Fruit fly (Drosophila melanogaster): ENCODE measurements around the gene tll.

Gene tll

DNA sequence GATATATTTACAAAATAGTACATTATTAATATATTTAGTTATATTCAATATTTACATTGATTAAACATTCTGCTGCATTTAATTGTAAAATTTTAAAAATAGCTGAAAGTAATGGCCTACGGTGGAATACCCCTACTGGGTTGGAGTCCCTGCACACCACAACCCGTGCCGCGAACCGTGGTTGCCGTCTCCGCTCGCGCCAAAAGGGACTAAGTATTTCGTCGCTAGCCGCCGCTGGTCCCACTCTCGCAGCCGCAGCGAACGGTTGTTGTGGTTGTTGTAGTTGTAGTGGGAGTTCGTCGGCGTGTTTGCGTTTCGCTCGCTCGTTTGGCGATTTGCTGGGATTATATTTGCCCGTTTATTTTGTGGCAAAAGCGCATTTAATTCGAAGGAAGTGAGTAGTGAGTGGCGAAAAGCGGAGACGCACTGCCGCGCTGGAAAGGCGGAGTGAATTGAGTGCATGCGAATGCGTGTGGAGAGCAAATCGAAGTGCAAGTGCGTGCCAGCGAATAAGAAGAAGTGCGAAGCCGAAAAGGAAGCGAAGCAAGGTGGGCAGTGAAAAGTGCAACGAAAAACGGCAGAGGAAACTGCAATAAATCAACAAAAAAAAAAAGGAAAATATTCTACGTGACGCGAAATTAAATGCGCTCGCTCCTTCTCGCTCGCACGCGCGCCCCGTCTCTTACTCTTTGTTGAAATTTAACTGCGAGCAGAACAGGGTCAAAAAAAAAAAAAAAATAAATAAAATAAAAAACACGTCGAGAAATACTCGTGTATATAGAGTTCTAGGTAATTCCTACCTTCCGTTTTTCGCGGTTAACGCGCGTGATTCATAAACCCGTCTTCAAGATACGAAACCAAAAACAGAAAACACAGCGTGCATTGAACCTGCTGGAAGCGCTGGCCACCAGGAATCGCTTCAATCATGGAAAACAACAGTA lies 43.5 kb upstream of the tll start, which contains the start of gene cindr (continued):
- peak; percentile 54 for TF ChIP-seq CG15601 (tag; optimal IDR thresholded peaks at IDR 0.05)
- no peak for TF ChIP-seq CG12236 (GFP tag; optimal IDR thresholded peaks at IDR 0.05)
- no peak for TF ChIP-seq GATAe (GFP tag; conservative IDR thresholded peaks at IDR 0.05)
- peak; percentile 81 for TF ChIP-seq ssp (GFP tag; IDR thresholded peaks at IDR 0.05)
- peak; percentile 23 for TF ChIP-seq az2 (GFP tag; optimal IDR thresholded peaks at IDR 0.05)
- no peak for TF ChIP-seq Hr39 (optimal IDR thresholded peaks at IDR 0.05)
- TF ChIP-seq CG18599 (GFP tag; optimal IDR thresholded peaks at IDR 0.05), result peak; percentile 35
- TF ChIP-seq unc-4 (GFP tag; IDR thresholded peaks at IDR 0.05; ENCODE audit: partially characterized antibody), result peak; percentile 45
- TF ChIP-seq CG32767 (GFP tag; IDR thresholded peaks at IDR 0.05), result no peak
- peak; percentile 99 for TF ChIP-seq gfzf (GFP tag; optimal IDR thresholded peaks at IDR 0.05)
- TF ChIP-seq otp (GFP tag; IDR thresholded peaks at IDR 0.05), result no peak
- TF ChIP-seq CG3726 (GFP tag; IDR thresholded peaks at IDR 0.05), result no peak
- TF ChIP-seq Hr51 (GFP tag; optimal IDR thresholded peaks at IDR 0.05), result peak; percentile 26 to 28
- peak; percentile 27; the same call in 1 of the 2 replicates for TF ChIP-seq onecut (GFP tag; IDR thresholded peaks at IDR 0.05)
- peak; percentile 51 for TF ChIP-seq CG34376 (GFP tag; optimal IDR thresholded peaks at IDR 0.05)
- peak; percentile 80; the same call in 2 of the 4 replicates for TF ChIP-seq chinmo (GFP tag; IDR thresholded peaks at IDR 0.05; ENCODE audit: partially characterized antibody)
- peak; percentile 94 for TF ChIP-seq Ets65A (GFP tag)
- no peak; the same call in 1 of the 2 replicates for TF ChIP-seq CG14441 (GFP tag; IDR thresholded peaks at IDR 0.05)
- TF ChIP-seq CG10147 (GFP tag; optimal IDR thresholded peaks at IDR 0.05), result no peak
- TF ChIP-seq CG4424 (GFP tag; optimal IDR thresholded peaks at IDR 0.05), result peak; percentile 36
- TF ChIP-seq Sry-β (GFP tag; optimal IDR thresholded peaks at IDR 0.05), result peak; percentile 72
- TF ChIP-seq pzg (GFP tag; optimal IDR thresholded peaks at IDR 0.05), result peak; percentile 99
- TF ChIP-seq CG7745 (tag; optimal IDR thresholded peaks at IDR 0.05), result peak; percentile 34
- TF ChIP-seq CG7372 (GFP tag; IDR thresholded peaks at IDR 0.05), result peak; percentile 39
- no peak for TF ChIP-seq sima (GFP tag; optimal IDR thresholded peaks at IDR 0.05)
- TF ChIP-seq nerfin-1 (tag; optimal IDR thresholded peaks at IDR 0.05), result peak; percentile 37
- peak; percentile 45 for TF ChIP-seq lilli (GFP tag; optimal IDR thresholded peaks at IDR 0.05)
- peak; percentile 28 for TF ChIP-seq CG9609 (GFP tag; optimal IDR thresholded peaks at IDR 0.05)
- TF ChIP-seq CG7987 (GFP tag; optimal IDR thresholded peaks at IDR 0.05), result peak; percentile 51
- peak; percentile 66 for TF ChIP-seq stwl (tag; optimal IDR thresholded peaks at IDR 0.05)
- TF ChIP-seq HHEX (GFP tag; optimal IDR thresholded peaks at IDR 0.05), result no peak
- peak; percentile 48 for TF ChIP-seq CG13624 (GFP tag; optimal IDR thresholded peaks at IDR 0.05)
- peak; percentile 52 for TF ChIP-seq CG9876 (GFP tag; optimal IDR thresholded peaks at IDR 0.05)
- TF ChIP-seq HLHmδ (GFP tag; optimal IDR thresholded peaks at IDR 0.05), result peak; percentile 84
- peak; percentile 13 for TF ChIP-seq CG31365 (tag; optimal IDR thresholded peaks at IDR 0.05)
- TF ChIP-seq fd64A (GFP tag; optimal IDR thresholded peaks at IDR 0.05), result no peak
- no peak for TF ChIP-seq corto (GFP tag; optimal IDR thresholded peaks at IDR 0.05)
- TF ChIP-seq CG2120 (GFP tag; optimal IDR thresholded peaks at IDR 0.05), result peak; percentile 73
- TF ChIP-seq Optix (GFP tag; IDR thresholded peaks at IDR 0.05), result 0 out of 3 replicates have a peak, but pooled peaks have one; percentile 25
- TF ChIP-seq CG4730 (GFP tag; IDR thresholded peaks at IDR 0.05), result no peak
- TF ChIP-seq MBD-R2 (GFP tag; IDR thresholded peaks at IDR 0.05), result peak; percentile 63
- TF ChIP-seq CG12071 (GFP tag; optimal IDR thresholded peaks at IDR 0.05), result peak; percentile 11
- peak; percentile 57 for TF ChIP-seq D19A (tag; optimal IDR thresholded peaks at IDR 0.05)
- peak; percentile 44 for TF ChIP-seq CG7839 (tag; optimal IDR thresholded peaks at IDR 0.05)
- peak; percentile 17 for TF ChIP-seq Max (GFP tag; optimal IDR thresholded peaks at IDR 0.05)
- no peak for TF ChIP-seq jing (GFP tag; optimal IDR thresholded peaks at IDR 0.05)
- peak; percentile 69 for TF ChIP-seq caup (GFP tag; optimal IDR thresholded peaks at IDR 0.05; ENCODE audit: severe bottlenecking)
- no peak for TF ChIP-seq BtbVII (GFP tag; optimal IDR thresholded peaks at IDR 0.05)
